Fruit fly (Drosophila melanogaster) whole organism, adult: ENCODE measurements around the gene CG17721.

ENCODE experiments used
- CG11617 ChIP-seq: fragments of 200-800 bp; sonication (Bioruptor generic); optimal IDR thresholded peaks from 2 replicates; lab custom pipeline; 2017; ENCODE audit warnings: mild to moderate bottlenecking, missing biosample characterization, missing genetic modification reagents, missing genetic modification characterization
- CG12768 ChIP-seq: fragments of 200-800 bp; sonication (Bioruptor generic); optimal IDR thresholded peaks from 2 replicates; lab custom pipeline; 2017; ENCODE audit warnings: missing biosample characterization, missing genetic modification characterization, mild to moderate bottlenecking, moderate library complexity, missing genetic modification reagents
- CG14711 ChIP-seq: fragments of 200-800 bp; sonication (Bioruptor generic); optimal IDR thresholded peaks from 2 replicates; lab custom pipeline; 2018; ENCODE audit warnings: missing biosample characterization, mild to moderate bottlenecking, missing genetic modification characterization, moderate library complexity
- CG1620 ChIP-seq: fragments of 200-800 bp; sonication (Bioruptor generic); optimal IDR thresholded peaks from 2 replicates; lab custom pipeline; 2016; ENCODE audit warnings: missing biosample characterization, missing genetic modification characterization
- CG33017 ChIP-seq: fragments of 200-800 bp; sonication (Bioruptor generic); optimal IDR thresholded peaks from 2 replicates; lab custom pipeline; 2018; ENCODE audit warnings: missing biosample characterization, mild to moderate bottlenecking, missing genetic modification characterization, moderate library complexity
- CG5204 ChIP-seq: fragments of 200-800 bp; sonication (Bioruptor generic); optimal IDR thresholded peaks from 2 replicates; lab custom pipeline; 2016; ENCODE audit warnings: missing biosample characterization, missing genetic modification characterization
- CG7045 ChIP-seq: fragments of 200-800 bp; sonication (Bioruptor generic); optimal IDR thresholded peaks from 2 replicates; lab custom pipeline; 2017; ENCODE audit warnings: missing biosample characterization, mild to moderate bottlenecking, missing genetic modification characterization
- CG7101 ChIP-seq: fragments of 200-800 bp; sonication (Bioruptor generic); optimal IDR thresholded peaks from 2 replicates; lab custom pipeline; 2018; ENCODE audit warnings: missing biosample characterization, mild to moderate bottlenecking, missing genetic modification characterization, moderate library complexity
- Clk ChIP-seq: fragments of 200-800 bp; sonication (Bioruptor generic); optimal IDR thresholded peaks from 2 replicates; lab custom pipeline; 2017; ENCODE audit warnings: missing biosample characterization, missing genetic modification characterization
- Crg-1 ChIP-seq: fragments of 200-800 bp; sonication (Bioruptor generic); optimal IDR thresholded peaks from 2 replicates; lab custom pipeline; 2016; ENCODE audit warnings: missing biosample characterization, missing genetic modification characterization
- Hr96 ChIP-seq: fragments of 200-800 bp; sonication (Bioruptor generic); optimal IDR thresholded peaks from 2 replicates; lab custom pipeline; 2016; ENCODE audit warnings: missing biosample characterization, missing genetic modification characterization
- Mnt ChIP-seq: fragments of 200-800 bp; sonication (Bioruptor generic); optimal IDR thresholded peaks from 2 replicates; lab custom pipeline; 2016; ENCODE audit warnings: missing biosample characterization, mild to moderate bottlenecking, missing genetic modification characterization
- bab1 ChIP-seq: fragments of 200-800 bp; sonication (Bioruptor generic); optimal IDR thresholded peaks from 3 replicates; lab custom pipeline; 2019; ENCODE audit warnings: missing biosample characterization, mild to moderate bottlenecking, missing genetic modification characterization, moderate library complexity
- cic ChIP-seq: fragments of 200-800 bp; sonication (Bioruptor generic); optimal IDR thresholded peaks from 2 replicates; lab custom pipeline; 2017; ENCODE audit warnings: missing biosample characterization, mild to moderate bottlenecking, missing genetic modification characterization, moderate library complexity
- cnc ChIP-seq, 2 experiments: fragments of >200 bp; optimal IDR thresholded peaks; 2 replicates each; lab custom pipeline; 2017
- kay ChIP-seq: fragments of 200-800 bp; sonication (Bioruptor generic); peaks from one replicate; lab custom pipeline; 2016; ENCODE audit warnings: missing biosample characterization, missing genetic modification characterization, borderline replicate concordance
- ovo ChIP-seq: fragments of 200-800 bp; sonication (Bioruptor generic); optimal IDR thresholded peaks from 2 replicates; lab custom pipeline; 2016; ENCODE audit warnings: missing biosample characterization, missing genetic modification characterization
- pad ChIP-seq: fragments of 200-800 bp; sonication (Bioruptor generic); optimal IDR thresholded peaks from 3 replicates; lab custom pipeline; 2017; ENCODE audit warnings: missing biosample characterization, missing genetic modification characterization, mild to moderate bottlenecking, moderate library complexity, missing genetic modification reagents
- tj ChIP-seq: fragments of 200-800 bp; sonication (Bioruptor generic); optimal IDR thresholded peaks from 3 replicates; lab custom pipeline; 2017; ENCODE audit warnings: missing biosample characterization, mild to moderate bottlenecking, missing genetic modification characterization, moderate library complexity
- toe ChIP-seq: fragments of 200-800 bp; sonication (Bioruptor generic); optimal IDR thresholded peaks from 2 replicates; lab custom pipeline; 2016; ENCODE audit warnings: missing biosample characterization, missing genetic modification characterization

CG17721 gene

dm6 chr3R:11245803-11246202, 10.9 kb downstream of the CG17721 start:
- TF ChIP-seq CG11617 (GFP tag; lab: Kevin White, UChicago): no peak
- no peak for TF ChIP-seq cic
- no peak for TF ChIP-seq CG7045
- TF ChIP-seq kay (GFP tag; lab: Kevin White, UChicago): no peak
- no peak for TF ChIP-seq cnc (optimal IDR thresholded peaks at IDR 0.05; lab: Kevin White, UChicago)
- TF ChIP-seq ovo (GFP tag; lab: Kevin White, UChicago): no peak
- no peak for TF ChIP-seq CG12768 (GFP tag; lab: Kevin White, UChicago)
- TF ChIP-seq tj (GFP tag; lab: Kevin White, UChicago): no peak
- no peak for TF ChIP-seq CG7101 (tag; lab: Kevin White, UChicago)
- TF ChIP-seq CG5204 (GFP tag; lab: Kevin White, UChicago): no peak
- no peak for TF ChIP-seq pad
- TF ChIP-seq Clk (GFP tag; lab: Kevin White, UChicago): no peak
- TF ChIP-seq Crg-1 (GFP tag; lab: Kevin White, UChicago): no peak
- TF ChIP-seq Hr96: no peak
- no peak for TF ChIP-seq toe (GFP tag; lab: Kevin White, UChicago)
- no peak for TF ChIP-seq CG33017 (tag; lab: Kevin White, UChicago)
- no peak for TF ChIP-seq CG14711 (tag; lab: Kevin White, UChicago)
- TF ChIP-seq CG1620 (GFP tag; lab: Kevin White, UChicago): no peak
- TF ChIP-seq bab1 (GFP tag; lab: Kevin White, UChicago): no peak

DNA sequence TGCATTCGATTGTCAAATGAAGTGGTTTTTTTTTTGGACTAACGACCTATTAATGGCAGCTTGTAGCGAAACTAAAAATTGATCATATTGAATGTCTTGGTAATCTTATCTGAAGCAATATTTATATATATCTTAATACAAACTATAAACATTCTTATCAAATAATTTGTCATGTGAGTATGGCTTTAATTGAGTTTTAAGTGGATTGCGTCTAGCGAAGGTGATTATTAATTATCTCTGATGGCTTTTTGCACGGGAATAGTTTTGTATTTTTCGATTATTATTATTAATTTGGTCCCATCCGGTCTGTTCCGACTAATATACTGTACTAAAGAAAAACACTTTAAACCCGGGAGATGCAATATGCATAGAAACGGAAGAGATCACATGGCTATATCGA, 11.9 kb downstream of the CG17721 start:
- no peak for TF ChIP-seq CG14711 (tag; lab: Kevin White, UChicago)
- TF ChIP-seq toe (GFP tag; lab: Kevin White, UChicago): no peak

dm6 chr3R:11253768-11254167, 18.8 kb downstream of the CG17721 start:
- TF ChIP-seq cic (no peak), pad (no peak), Mnt (no peak), CG14711 (tag; lab: Kevin White, UChicago) (no peak), CG12768 (GFP tag; lab: Kevin White, UChicago) (no peak), kay (GFP tag; lab: Kevin White, UChicago) (no peak), Hr96 (no peak), Clk (GFP tag; lab: Kevin White, UChicago) (no peak), CG11617 (GFP tag; lab: Kevin White, UChicago) (no peak), bab1 (GFP tag; lab: Kevin White, UChicago) (no peak)

dm6 chr3R:11254382-11254953, 19.5 kb downstream of the CG17721 start:
- TF ChIP-seq CG14711 (tag; lab: Kevin White, UChicago) (no peak), CG11617 (GFP tag; lab: Kevin White, UChicago) (no peak), pad (peak; percentile 90)

DNA sequence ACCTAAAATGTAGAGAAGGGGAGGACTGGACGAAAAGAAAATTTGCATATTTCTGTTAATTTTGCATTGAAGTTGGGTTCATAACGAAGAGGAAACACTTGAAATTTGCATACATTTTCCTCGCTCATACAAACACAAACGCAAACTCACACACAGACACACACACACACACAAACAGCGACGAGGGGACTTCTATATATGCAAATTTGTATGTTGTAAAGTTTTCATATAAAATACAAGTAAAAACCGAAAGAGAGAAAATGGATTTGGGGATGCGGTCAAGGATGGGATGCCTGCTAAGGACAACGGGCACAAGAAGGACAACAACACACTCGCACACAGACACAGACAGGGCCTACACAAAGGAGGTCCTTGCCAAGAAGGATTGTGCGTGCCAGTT, 22.6 kb downstream of the CG17721 start:
- TF ChIP-seq CG12768 (GFP tag; lab: Kevin White, UChicago) (no peak), CG7101 (tag; lab: Kevin White, UChicago) (no peak), cnc (optimal IDR thresholded peaks at IDR 0.05; lab: Kevin White, UChicago) (no peak), pad (no peak), Hr96 (no peak), CG7045 (no peak), kay (GFP tag; lab: Kevin White, UChicago) (no peak), CG11617 (GFP tag; lab: Kevin White, UChicago) (no peak), tj (GFP tag; lab: Kevin White, UChicago) (no peak), CG33017 (tag; lab: Kevin White, UChicago) (no peak), CG14711 (tag; lab: Kevin White, UChicago) (no peak)

DNA sequence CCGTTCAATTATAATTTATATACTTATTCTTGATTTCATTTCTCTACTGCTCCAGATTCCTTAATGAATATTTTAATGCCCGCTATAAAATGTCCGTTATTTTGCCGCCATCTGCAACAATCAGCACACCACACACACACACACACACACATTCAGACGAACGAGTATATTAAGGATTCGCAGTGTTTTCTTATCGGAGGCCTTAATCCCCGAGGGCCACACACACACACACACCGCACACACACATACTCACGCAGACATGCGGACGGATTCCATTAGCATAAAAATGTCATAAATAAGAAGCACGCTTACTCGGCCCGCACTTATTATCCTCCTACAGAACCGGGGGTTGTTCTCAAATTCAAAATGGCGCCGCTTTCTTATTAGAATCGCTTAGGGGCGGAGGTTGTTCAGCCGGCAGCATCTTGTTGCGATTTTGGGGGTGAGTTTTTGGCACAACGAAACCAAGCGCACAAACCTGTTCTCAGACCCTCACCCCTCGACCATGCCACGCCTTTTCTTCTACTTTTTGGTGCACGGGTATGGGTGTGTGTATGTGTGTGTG, 26.1 kb downstream of the CG17721 start:
- no peak for TF ChIP-seq Crg-1 (GFP tag; lab: Kevin White, UChicago)
- TF ChIP-seq ovo (GFP tag; lab: Kevin White, UChicago): no peak
- no peak for TF ChIP-seq tj (GFP tag; lab: Kevin White, UChicago)
- no peak for TF ChIP-seq toe (GFP tag; lab: Kevin White, UChicago)
- no peak for TF ChIP-seq CG33017 (tag; lab: Kevin White, UChicago)
- no peak for TF ChIP-seq CG11617 (GFP tag; lab: Kevin White, UChicago)
- TF ChIP-seq cnc (optimal IDR thresholded peaks at IDR 0.05; lab: Kevin White, UChicago): no peak

- no peak for TF ChIP-seq CG1620 (GFP tag; lab: Kevin White, UChicago)
- TF ChIP-seq Mnt: no peak
- no peak for TF ChIP-seq cnc (optimal IDR thresholded peaks at IDR 0.05; lab: Kevin White, UChicago)
- no peak for TF ChIP-seq CG11617 (GFP tag; lab: Kevin White, UChicago)
- TF ChIP-seq Hr96: no peak
- no peak for TF ChIP-seq tj (GFP tag; lab: Kevin White, UChicago)
- no peak for TF ChIP-seq ovo (GFP tag; lab: Kevin White, UChicago)
These were observed 28.6 kb downstream of the CG17721 start for dm6 chr3R:11263579-11263978.
